Worm (Caenorhabditis elegans): Measurements from ENCODE around the gene hpo-18.

The hpo-18 gene

ce11 chrV:4322706-4323105 is 23.5 kb downstream of the hpo-18 start, which contains the start of gene R02D1.2:
R02D1.2 (minus strand) TSS chrV:4322806.
- TF ChIP-seq nhr-12 (tag; optimal IDR thresholded peaks at IDR 0.05) (no peak), unc-39 (tag; optimal IDR thresholded peaks at IDR 0.05) (no peak), daf-12 (tag; optimal IDR thresholded peaks at IDR 0.05) (no peak), zag-1 (tag; optimal IDR thresholded peaks at IDR 0.05) (no peak), fkh-10 (GFP tag; optimal IDR thresholded peaks at IDR 0.05) (no peak), lin-15B (tag; optimal IDR thresholded peaks at IDR 0.05) (no peak)

ce11 chrV:4319867-4320266 is 26.4 kb downstream of the hpo-18 start, which contains the start of gene ZC132.9:
ZC132.9 (minus strand) TSS chrV:4319967.
- TF ChIP-seq R02D3.7 (tag; optimal IDR thresholded peaks at IDR 0.05) (no peak), elt-3 (tag; optimal IDR thresholded peaks at IDR 0.05) (no peak), jun-1 (tag; optimal IDR thresholded peaks at IDR 0.05) (no peak), nhr-23 (tag; optimal IDR thresholded peaks at IDR 0.05) (no peak), tbx-2 (tag; optimal IDR thresholded peaks at IDR 0.05) (no peak), aly-2 (tag; optimal IDR thresholded peaks at IDR 0.05) (no peak), mdl-1 (tag; optimal IDR thresholded peaks at IDR 0.05) (no peak)

ce11 chrV:4315057-4315456 is 31.2 kb downstream of the hpo-18 start, which contains the start of gene srh-192:
srh-192 (minus strand) TSS chrV:4315157.
- TF ChIP-seq unc-62 (GFP tag; optimal IDR thresholded peaks at IDR 0.05) (no peak), eor-1 (tag; optimal IDR thresholded peaks at IDR 0.05) (no peak), ceh-16 (tag; optimal IDR thresholded peaks at IDR 0.05) (no peak), nhr-11 (tag; optimal IDR thresholded peaks at IDR 0.05) (no peak), zag-1 (tag; optimal IDR thresholded peaks at IDR 0.05) (no peak), ama-1 (optimal IDR thresholded peaks at IDR 0.05) (no peak), ztf-11 (tag; optimal IDR thresholded peaks at IDR 0.05) (no peak), nhr-23 (tag; optimal IDR thresholded peaks at IDR 0.05) (no peak), nfya-1 (tag; optimal IDR thresholded peaks at IDR 0.05; ENCODE audit: insufficient read depth) (no peak), lin-39 (tag; optimal IDR thresholded peaks at IDR 0.05) (no peak), elt-1 (tag; optimal IDR thresholded peaks at IDR 0.05) (no peak), nhr-237 (tag; optimal IDR thresholded peaks at IDR 0.05) (no peak), nhr-67 (tag; optimal IDR thresholded peaks at IDR 0.05) (no peak), mml-1 (tag; optimal IDR thresholded peaks at IDR 0.05) (no peak), mdl-1 (tag; optimal IDR thresholded peaks at IDR 0.05) (no peak), egl-27 (tag; optimal IDR thresholded peaks at IDR 0.05) (no peak), nhr-77 (tag; optimal IDR thresholded peaks at IDR 0.05) (no peak)

DNA sequence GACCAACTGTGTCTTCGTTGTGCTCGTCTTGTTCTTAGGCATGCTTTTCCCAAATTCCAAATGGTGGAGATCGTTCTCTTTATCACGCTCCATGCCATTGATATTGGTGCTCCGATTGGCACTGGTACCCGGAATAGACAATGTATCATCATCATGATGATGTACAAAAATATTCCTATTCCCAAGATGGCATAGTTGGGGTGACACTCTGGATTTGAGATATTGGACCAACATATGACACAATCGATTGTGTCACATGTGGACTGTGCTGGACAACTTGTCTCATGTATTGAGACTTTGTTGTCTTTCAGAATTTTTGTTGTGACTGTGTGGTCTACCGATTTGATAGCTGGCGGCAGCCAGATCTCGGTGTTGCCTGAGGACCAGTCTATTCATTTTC is 42.0 kb downstream of the hpo-18 start:
- TF ChIP-seq lin-39 (tag; optimal IDR thresholded peaks at IDR 0.05) (no peak), ztf-4 (tag; optimal IDR thresholded peaks at IDR 0.05) (no peak), R02D3.7 (tag; optimal IDR thresholded peaks at IDR 0.05) (no peak), tbx-2 (tag; optimal IDR thresholded peaks at IDR 0.05) (no peak), lsy-12 (tag; optimal IDR thresholded peaks at IDR 0.05) (no peak), nhr-67 (tag; optimal IDR thresholded peaks at IDR 0.05) (no peak), lin-15B (tag; optimal IDR thresholded peaks at IDR 0.05) (no peak), ZK546.5 (tag; optimal IDR thresholded peaks at IDR 0.05) (no peak), zag-1 (tag; optimal IDR thresholded peaks at IDR 0.05) (no peak), unc-39 (tag; optimal IDR thresholded peaks at IDR 0.05) (no peak), mml-1 (tag; optimal IDR thresholded peaks at IDR 0.05) (no peak), fkh-2 (tag; optimal IDR thresholded peaks at IDR 0.05) (no peak), ztf-11 (tag; optimal IDR thresholded peaks at IDR 0.05) (no peak), ceh-16 (tag; optimal IDR thresholded peaks at IDR 0.05) (no peak), sea-2 (GFP tag; optimal IDR thresholded peaks at IDR 0.05) (no peak), egl-27 (tag; optimal IDR thresholded peaks at IDR 0.05) (no peak), elt-3 (tag; optimal IDR thresholded peaks at IDR 0.05) (no peak), nhr-77 (tag; optimal IDR thresholded peaks at IDR 0.05) (no peak), pqm-1 (tag; optimal IDR thresholded peaks at IDR 0.05) (no peak)

- TF ChIP-seq nhr-28 (tag; optimal IDR thresholded peaks at IDR 0.05) (no peak), fkh-10 (GFP tag; optimal IDR thresholded peaks at IDR 0.05) (no peak), nhr-76 (tag; optimal IDR thresholded peaks at IDR 0.05) (no peak), egl-5 (tag; optimal IDR thresholded peaks at IDR 0.05) (no peak)
These were observed 42.4 kb downstream of the hpo-18 start for ce11 chrV:4303793-4304192.
